Fruit fly (Drosophila melanogaster) whole organism, embryonic: ENCODE measurements around the gene CG3566.

Experiments used
- Asciz ChIP-seq: fragments of 200-800 bp; sonication (Bioruptor generic); optimal IDR thresholded peaks from 2 replicates; lab custom pipeline; 2017; ENCODE audit warnings: missing biosample characterization, mild to moderate bottlenecking, missing genetic modification characterization, missing genetic modification reagents
- BEAF-32 ChIP-seq: fragments of 200-800 bp; sonication (Bioruptor generic); optimal IDR thresholded peaks from 3 replicates; lab custom pipeline; 2017; ENCODE audit warnings: missing biosample characterization, missing genetic modification characterization, mild to moderate bottlenecking, moderate library complexity, missing genetic modification reagents
- CG10366 ChIP-seq: fragments of 200-800 bp; sonication (Bioruptor generic); IDR thresholded peaks from 2 replicates; pipeline ENCODE4 v1.3.6; 2022; ENCODE audit warnings: missing biosample characterization, missing genetic modification characterization
- CG10543 ChIP-seq: fragments of 200-800 bp; sonication (Bioruptor generic); optimal IDR thresholded peaks from 3 replicates; lab custom pipeline; 2017; ENCODE audit warnings: missing biosample characterization, mild to moderate bottlenecking, missing genetic modification characterization, moderate library complexity
- CG10959 ChIP-seq: fragments of 200-800 bp; sonication (Bioruptor generic); IDR thresholded peaks from 2 replicates; pipeline ENCODE4 v1.3.6; 2022; ENCODE audit warnings: missing biosample characterization, missing genetic modification characterization
- CG11085 ChIP-seq: fragments of 200-800 bp; sonication (Bioruptor generic); IDR thresholded peaks from 2 replicates; pipeline ENCODE4 v1.3.6; 2022; ENCODE audit warnings: missing biosample characterization, missing genetic modification characterization
- CG12219 ChIP-seq: fragments of 200-800 bp; sonication (Bioruptor generic); optimal IDR thresholded peaks from 3 replicates; lab custom pipeline; 2018; ENCODE audit warnings: missing biosample characterization, mild to moderate bottlenecking, missing genetic modification characterization
- CG1233 ChIP-seq: fragments of 200-800 bp; sonication (Bioruptor generic); optimal IDR thresholded peaks from 4 replicates; lab custom pipeline; 2018; ENCODE audit warnings: missing biosample characterization, mild to moderate bottlenecking, missing genetic modification characterization
- CG12744 ChIP-seq: fragments of 200-800 bp; sonication (Bioruptor generic); optimal IDR thresholded peaks from 2 replicates; lab custom pipeline; 2016; ENCODE audit warnings: missing biosample characterization, missing genetic modification characterization
- CG12769 ChIP-seq: fragments of 200-800 bp; sonication (Bioruptor generic); optimal IDR thresholded peaks from 2 replicates; lab custom pipeline; 2019; ENCODE audit warnings: missing biosample characterization, mild to moderate bottlenecking, missing genetic modification characterization, moderate library complexity
- CG14014 ChIP-seq: fragments of 200-800 bp; sonication (Bioruptor generic); IDR thresholded peaks from 2 replicates; pipeline ENCODE4 v1.3.6; 2022; ENCODE audit warnings: missing biosample characterization, missing genetic modification characterization
- CG1529 ChIP-seq: fragments of 200-800 bp; sonication (Bioruptor generic); optimal IDR thresholded peaks from 3 replicates; lab custom pipeline; 2018; ENCODE audit warnings: missing biosample characterization, missing genetic modification characterization
- CG16863 ChIP-seq: fragments of 200-800 bp; sonication (Bioruptor generic); optimal IDR thresholded peaks from 3 replicates; lab custom pipeline; 2016; ENCODE audit warnings: missing biosample characterization, missing genetic modification characterization
- CG17385 ChIP-seq: fragments of 200-800 bp; sonication (Bioruptor generic); optimal IDR thresholded peaks from 3 replicates; lab custom pipeline; 2018; ENCODE audit warnings: missing biosample characterization, mild to moderate bottlenecking, missing genetic modification characterization
- CG17568 ChIP-seq: fragments of 200-800 bp; sonication (Bioruptor generic); optimal IDR thresholded peaks from 2 replicates; lab custom pipeline; 2018; ENCODE audit warnings: missing biosample characterization, mild to moderate bottlenecking, missing genetic modification characterization, moderate library complexity
- CG2712 ChIP-seq: fragments of 200-800 bp; optimal IDR thresholded peaks from 3 replicates; lab custom pipeline; 2019; ENCODE audit warnings: missing biosample characterization, mild to moderate bottlenecking, missing genetic modification characterization, moderate library complexity
- CG30020 ChIP-seq: fragments of 200-800 bp; optimal IDR thresholded peaks from 2 replicates; lab custom pipeline; 2019; ENCODE audit warnings: missing biosample characterization, mild to moderate bottlenecking, missing genetic modification characterization, moderate library complexity
- CG34376 ChIP-seq: fragments of 200-800 bp; sonication (Bioruptor generic); optimal IDR thresholded peaks from 2 replicates; lab custom pipeline; 2018; ENCODE audit warnings: missing biosample characterization, mild to moderate bottlenecking, missing genetic modification characterization
- CG4404 ChIP-seq: fragments of 200-800 bp; sonication (Bioruptor generic); IDR thresholded peaks from 2 replicates; pipeline ENCODE4 v1.3.6; 2022; ENCODE audit warnings: missing biosample characterization, missing genetic modification characterization
- CG6813 ChIP-seq: fragments of 200-800 bp; sonication (Bioruptor generic); optimal IDR thresholded peaks from 2 replicates; lab custom pipeline; 2017; ENCODE audit warnings: missing biosample characterization, missing genetic modification characterization, mild to moderate bottlenecking, moderate library complexity, missing genetic modification reagents
- CG6854 ChIP-seq: fragments of 200-800 bp; sonication (Bioruptor generic); optimal IDR thresholded peaks from 3 replicates; lab custom pipeline; 2017; ENCODE audit warnings: missing biosample characterization, mild to moderate bottlenecking, missing genetic modification characterization
- CG9609 ChIP-seq: fragments of 200-800 bp; sonication (Bioruptor generic); optimal IDR thresholded peaks from 3 replicates; lab custom pipeline; 2016; ENCODE audit warnings: missing biosample characterization, missing genetic modification characterization
- CG9797 ChIP-seq: fragments of 200-800 bp; sonication (Bioruptor generic); optimal IDR thresholded peaks from 3 replicates; lab custom pipeline; 2018; ENCODE audit warnings: missing biosample characterization, mild to moderate bottlenecking, missing genetic modification characterization
- CG9876 ChIP-seq: fragments of 200-800 bp; sonication (Bioruptor generic); optimal IDR thresholded peaks from 2 replicates; lab custom pipeline; 2016; ENCODE audit warnings: missing biosample characterization, missing genetic modification characterization
- Dad ChIP-seq: fragments of 200-800 bp; sonication (Bioruptor generic); optimal IDR thresholded peaks from 3 replicates; lab custom pipeline; 2016; ENCODE audit warnings: missing biosample characterization, missing genetic modification characterization
- Doc2 ChIP-seq: fragments of 200-800 bp; sonication (Bioruptor generic); IDR thresholded peaks from 2 replicates; pipeline ENCODE4 v1.3.6; 2022; ENCODE audit warnings: missing biosample characterization, missing genetic modification characterization
- Fer1 ChIP-seq: fragments of 200-800 bp; sonication (Bioruptor generic); optimal IDR thresholded peaks from 2 replicates; lab custom pipeline; 2017; ENCODE audit warnings: missing biosample characterization, mild to moderate bottlenecking, missing genetic modification characterization
- Hmr ChIP-seq: fragments of 200-800 bp; sonication (Bioruptor generic); optimal IDR thresholded peaks from 3 replicates; lab custom pipeline; 2017; ENCODE audit warnings: mild to moderate bottlenecking, missing biosample characterization, missing genetic modification reagents, missing genetic modification characterization
- Med ChIP-seq: fragments of 200-800 bp; sonication (Bioruptor generic); peaks from one replicate; lab custom pipeline; 2016; ENCODE audit warnings: missing biosample characterization, missing genetic modification characterization, mild to moderate bottlenecking, inconsistent platforms, moderate library complexity
- Oaz ChIP-seq: fragments of 200-800 bp; sonication (Bioruptor generic); IDR thresholded peaks from 2 replicates; pipeline ENCODE4 v1.3.6; 2022; ENCODE audit warnings: missing biosample characterization, missing genetic modification characterization
- ash1 ChIP-seq: fragments of 200-800 bp; sonication (Bioruptor generic); optimal IDR thresholded peaks from 2 replicates; lab custom pipeline; 2018; ENCODE audit warnings: missing biosample characterization, mild to moderate bottlenecking, missing genetic modification characterization
- ato ChIP-seq: fragments of 200-800 bp; sonication (Bioruptor generic); IDR thresholded peaks from 2 replicates; pipeline ENCODE4 v1.3.6; 2022; ENCODE audit warnings: missing biosample characterization, missing genetic modification characterization; ENCODE audit not compliant: partially characterized antibody
- crc ChIP-seq: fragments of 200-800 bp; sonication (Bioruptor generic); optimal IDR thresholded peaks from 2 replicates; lab custom pipeline; 2016; ENCODE audit warnings: missing biosample characterization, missing genetic modification characterization
- en ChIP-seq: fragments of 200-800 bp; sonication (Bioruptor generic); optimal IDR thresholded peaks from 2 replicates; lab custom pipeline; 2016; ENCODE audit warnings: missing biosample characterization, missing genetic modification characterization
- eve ChIP-seq, 2 experiments: fragments of >200 bp; optimal IDR thresholded peaks; 2 replicates each; lab custom pipeline; 2017; ENCODE audit warnings: missing biosample characterization in 2 of 2, missing genetic modification characterization in 2 of 2
- ewg ChIP-seq: fragments of 200-800 bp; sonication (Bioruptor generic); optimal IDR thresholded peaks from 3 replicates; lab custom pipeline; 2017; ENCODE audit warnings: mild to moderate bottlenecking, missing biosample characterization, missing genetic modification reagents, missing genetic modification characterization
- gfzf ChIP-seq: fragments of 200-800 bp; sonication (Bioruptor generic); optimal IDR thresholded peaks from 2 replicates; lab custom pipeline; 2016; ENCODE audit warnings: missing biosample characterization, mild to moderate bottlenecking, missing genetic modification characterization, moderate library complexity
- h ChIP-seq: fragments of >200 bp; optimal IDR thresholded peaks from 2 replicates; lab custom pipeline; 2017
- hbn ChIP-seq: fragments of 200-800 bp; sonication (Bioruptor generic); IDR thresholded peaks from 2 replicates; pipeline ENCODE4 v1.3.6; 2022; ENCODE audit warnings: missing biosample characterization, missing genetic modification characterization; ENCODE audit not compliant: partially characterized antibody
- lbe ChIP-seq: fragments of 200-800 bp; sonication (Bioruptor generic); optimal IDR thresholded peaks from 2 replicates; lab custom pipeline; 2016; ENCODE audit warnings: missing biosample characterization, mild to moderate bottlenecking, missing genetic modification characterization
- lola ChIP-seq, 3 experiments: fragments of >200 bp in 2 of 3; fragments of 200-800 bp in 1 of 3; sonication (Bioruptor generic) in 1 of 3; optimal IDR thresholded peaks; 2 replicates each; lab custom pipeline; 2017 to 2019; ENCODE audit warnings: missing biosample characterization in 3 of 3, missing genetic modification characterization in 3 of 3, mild to moderate bottlenecking in 1 of 3, moderate library complexity in 1 of 3
- maf-S ChIP-seq: fragments of 200-800 bp; sonication (Bioruptor generic); optimal IDR thresholded peaks from 2 replicates; lab custom pipeline; 2016; ENCODE audit warnings: missing biosample characterization, missing genetic modification characterization
- mirr ChIP-seq: fragments of 200-800 bp; sonication (Bioruptor generic); optimal IDR thresholded peaks from 3 replicates; lab custom pipeline; 2018; ENCODE audit warnings: missing biosample characterization, mild to moderate bottlenecking, missing genetic modification characterization
- pb ChIP-seq: fragments of 200-800 bp; sonication (Bioruptor generic); optimal IDR thresholded peaks from 3 replicates; lab custom pipeline; 2016; ENCODE audit warnings: missing biosample characterization, missing genetic modification characterization
- psq ChIP-seq: fragments of 200-800 bp; sonication (Bioruptor generic); optimal IDR thresholded peaks from 2 replicates; lab custom pipeline; 2017; ENCODE audit warnings: missing biosample characterization, missing genetic modification characterization
- sqz ChIP-seq: fragments of 200-800 bp; sonication (Bioruptor generic); optimal IDR thresholded peaks from 3 replicates; lab custom pipeline; 2018; ENCODE audit warnings: missing biosample characterization, mild to moderate bottlenecking, missing genetic modification characterization
- tap ChIP-seq: fragments of 200-800 bp; optimal IDR thresholded peaks from 3 replicates; lab custom pipeline; 2019; ENCODE audit warnings: missing biosample characterization, mild to moderate bottlenecking, missing genetic modification characterization, moderate library complexity
- toy ChIP-seq: fragments of 200-800 bp; sonication (Bioruptor generic); IDR thresholded peaks from 2 replicates; pipeline ENCODE4 v1.3.6; 2022; ENCODE audit warnings: missing biosample characterization, missing genetic modification characterization
- unpg ChIP-seq: fragments of 200-800 bp; sonication (Bioruptor generic); optimal IDR thresholded peaks from 3 replicates; lab custom pipeline; 2018; ENCODE audit warnings: missing biosample characterization, mild to moderate bottlenecking, missing genetic modification characterization, moderate library complexity
- usp ChIP-seq: fragments of >200 bp; optimal IDR thresholded peaks from 2 replicates; lab custom pipeline; 2017; ENCODE audit warnings: missing biosample characterization, missing genetic modification characterization
- vvl ChIP-seq: fragments of 200-800 bp; sonication (Bioruptor generic); IDR thresholded peaks from 2 replicates; pipeline ENCODE4 v1.3.6; 2022; ENCODE audit warnings: missing biosample characterization, missing genetic modification characterization
- z ChIP-seq: fragments of 200-800 bp; sonication (Bioruptor generic); IDR thresholded peaks from 3 replicates; pipeline ENCODE4 v1.3.6; 2022; ENCODE audit warnings: missing biosample characterization, missing genetic modification characterization

Gene CG3566

DNA sequence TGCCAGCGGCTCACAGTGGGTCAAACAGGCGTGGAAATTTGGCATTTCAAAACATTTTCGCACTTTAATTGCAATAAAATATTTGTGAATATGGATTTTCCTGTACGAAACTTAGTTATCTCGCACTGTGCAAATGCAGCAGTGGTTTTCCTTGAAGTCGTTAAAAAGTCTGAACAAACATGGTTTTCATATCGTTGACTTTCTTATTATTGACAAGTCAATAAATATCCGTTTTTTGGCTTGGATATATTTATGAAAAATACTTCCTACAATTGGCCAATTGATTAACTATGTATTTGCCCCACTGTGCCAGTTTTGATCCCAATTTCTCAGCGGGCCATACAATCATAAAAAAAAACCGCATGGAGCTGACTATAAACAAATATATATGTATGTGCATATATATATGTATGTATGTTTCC lies 11.1 kb downstream of the CG3566 start (continued):
- TF ChIP-seq Dad (GFP tag; lab: Kevin White, UChicago) (peak; percentile 96), psq (GFP tag; lab: Kevin White, UChicago) (peak; percentile 79), CG12769 (peak; percentile 93), CG9609 (GFP tag; lab: Kevin White, UChicago) (peak; percentile 95), eve (GFP tag; optimal IDR thresholded peaks at IDR 0.05; lab: Kevin White, UChicago) (no peak), pb (GFP tag; lab: Kevin White, UChicago) (peak; percentile 91), CG10959 (GFP tag; lab: Robert Waterston, UW) (peak; percentile 90), mirr (GFP tag; lab: Kevin White, UChicago) (peak; percentile 75), CG16863 (GFP tag; lab: Kevin White, UChicago) (peak; percentile 97), vvl (peak; percentile 95), CG4404 (GFP tag; lab: Robert Waterston, UW) (peak; percentile 83), z (peak; percentile 69; the same call in 2 of the 3 replicates), toy (GFP tag; lab: Robert Waterston, UW) (peak; percentile 75; the same call in 1 of the 2 replicates), h (no peak), Oaz (GFP tag; lab: Robert Waterston, UW) (peak; percentile 91), usp (GFP tag; lab: Kevin White, UChicago) (no peak), BEAF-32 (GFP tag; lab: Kevin White, UChicago) (peak; percentile 7), CG17385 (peak; percentile 94), Fer1 (peak; percentile 94), CG10543 (GFP tag; lab: Kevin White, UChicago) (peak; percentile 91), en (GFP tag; lab: Kevin White, UChicago) (peak; percentile 96), sqz (GFP tag; lab: Kevin White, UChicago) (peak; percentile 94), gfzf (GFP tag; lab: Kevin White, UChicago) (peak; percentile 4), CG9797 (peak; percentile 35), CG1529 (GFP tag; lab: Kevin White, UChicago) (peak; percentile 97), maf-S (GFP tag; lab: Kevin White, UChicago) (peak; percentile 94), CG1233 (GFP tag; lab: Kevin White, UChicago) (peak; percentile 91), CG14014 (GFP tag; lab: Robert Waterston, UW) (peak; percentile 91), ewg (GFP tag; lab: Kevin White, UChicago) (peak; percentile 95), hbn (GFP tag; lab: Robert Waterston, UW) (no peak)
- TF ChIP-seq, all 482 proteins: peak for 433

DNA sequence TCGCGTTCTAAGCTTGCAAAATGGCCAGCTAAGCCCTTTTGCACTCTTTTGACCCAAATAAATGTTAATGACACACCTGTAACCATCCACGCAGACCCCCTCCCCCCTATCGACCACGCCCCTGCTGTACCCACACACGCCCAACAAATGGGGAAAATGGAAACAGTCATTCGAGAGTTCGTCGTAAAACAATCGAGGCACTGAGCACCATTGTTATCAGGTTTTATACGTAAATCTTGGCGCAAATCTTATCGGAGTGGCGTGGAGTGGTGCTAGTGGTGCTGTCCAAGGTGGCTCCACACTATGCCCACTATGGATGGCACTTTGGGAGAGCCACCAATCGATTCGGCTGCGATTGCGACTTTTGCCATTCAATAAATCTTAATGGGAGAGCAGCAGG lies 12.1 kb downstream of the CG3566 start:
- TF ChIP-seq CG12219 (GFP tag; lab: Kevin White, UChicago) (no peak), lbe (no peak), ato (GFP tag; lab: Robert Waterston, UW) (no peak), CG12744 (GFP tag; lab: Kevin White, UChicago) (no peak), tap (tag; lab: Kevin White, UChicago) (no peak), Asciz (no peak), CG6854 (GFP tag; lab: Kevin White, UChicago) (no peak), Med (peak; percentile 30), crc (no peak), CG11085 (GFP tag; lab: Robert Waterston, UW) (no peak), Hmr (GFP tag; lab: Kevin White, UChicago) (no peak), CG34376 (no peak), CG30020 (tag; lab: Kevin White, UChicago) (no peak), lola (GFP tag; optimal IDR thresholded peaks at IDR 0.05; lab: Kevin White, UChicago) (no peak), ash1 (GFP tag; lab: Kevin White, UChicago) (no peak), unpg (GFP tag; lab: Kevin White, UChicago) (no peak), CG9876 (GFP tag; lab: Kevin White, UChicago) (no peak), Doc2 (GFP tag; lab: Robert Waterston, UW) (no peak), CG17568 (GFP tag; lab: Kevin White, UChicago) (no peak), CG10366 (no peak), CG2712 (tag; lab: Kevin White, UChicago) (no peak), CG6813 (GFP tag; lab: Kevin White, UChicago) (no peak)
